Fruit fly (Drosophila melanogaster): Measurements from ENCODE around the gene CG6244.

The CG6244 gene

dm6 chr3L:15815353-15816142 lies 7.4 kb downstream of the CG6244 start (continued):
- peak; percentile 70 for TF ChIP-seq CG17359 (tag; optimal IDR thresholded peaks at IDR 0.05)
- TF ChIP-seq CG17361 (GFP tag; IDR thresholded peaks at IDR 0.05) = peak; percentile 71
- TF ChIP-seq Rfx (GFP tag; IDR thresholded peaks at IDR 0.05) = peak; percentile 63; the same call in 1 of the 2 replicates
- peak; percentile 63 for TF ChIP-seq CG10462 (GFP tag; optimal IDR thresholded peaks at IDR 0.05)
- peak; percentile 54; the same call in 1 of the 2 replicates for TF ChIP-seq sob (GFP tag; IDR thresholded peaks at IDR 0.05)
- TF ChIP-seq NfI (GFP tag; optimal IDR thresholded peaks at IDR 0.05) = peak; percentile 67
- TF ChIP-seq lbe (GFP tag; optimal IDR thresholded peaks at IDR 0.05) = peak; percentile 66
- TF ChIP-seq CG32532 (GFP tag; IDR thresholded peaks at IDR 0.05) = peak; percentile 61; the same call in 1 of the 2 replicates

DNA sequence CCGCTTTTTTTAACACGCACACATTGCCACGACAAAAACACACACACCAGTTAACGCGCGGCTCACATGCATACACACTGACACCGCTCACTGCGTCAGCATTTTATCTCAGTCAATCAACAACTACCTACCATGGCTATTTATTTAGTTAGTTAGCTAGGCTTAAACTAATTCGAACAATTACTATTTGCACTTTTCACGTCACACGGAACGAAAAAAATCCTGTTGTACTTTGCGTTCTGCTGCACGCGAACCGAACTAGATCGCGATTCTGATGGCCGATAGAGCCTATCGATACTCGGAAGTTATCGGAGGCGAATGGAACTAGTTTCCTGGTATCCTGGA lies 8.0 kb downstream of the CG6244 start, which contains the start of gene fwe:
TSS of gene fwe (minus strand) at position 268 of the 345 bp plus-strand sequence.
- TF ChIP-seq CG12219 (GFP tag; optimal IDR thresholded peaks at IDR 0.05) (no peak), Deaf1 (tag; optimal IDR thresholded peaks at IDR 0.05) (no peak), ken (GFP tag; IDR thresholded peaks at IDR 0.05) (no peak), Sin3A (optimal IDR thresholded peaks at IDR 0.05) (peak; percentile 14), sqz (GFP tag; optimal IDR thresholded peaks at IDR 0.05) (no peak), CG10366 (GFP tag; IDR thresholded peaks at IDR 0.05) (no peak), CG15514 (GFP tag; optimal IDR thresholded peaks at IDR 0.05) (peak; percentile 99), CG15073 (GFP tag; optimal IDR thresholded peaks at IDR 0.05) (no peak), Stat92E (GFP tag; optimal IDR thresholded peaks at IDR 0.05) (no peak), CG8281 (tag; optimal IDR thresholded peaks at IDR 0.05) (no peak), CG17802 (tag; optimal IDR thresholded peaks at IDR 0.05) (no peak), gem (tag; optimal IDR thresholded peaks at IDR 0.05) (no peak), CG11456 (GFP tag; IDR thresholded peaks at IDR 0.05) (no peak), trem (tag; optimal IDR thresholded peaks at IDR 0.05) (no peak), ara (GFP tag; IDR thresholded peaks at IDR 0.05) (no peak), CG4424 (GFP tag; optimal IDR thresholded peaks at IDR 0.05) (no peak), CG3065 (GFP tag; optimal IDR thresholded peaks at IDR 0.05) (no peak), Dad (GFP tag; optimal IDR thresholded peaks at IDR 0.05) (no peak), ATbp (GFP tag; optimal IDR thresholded peaks at IDR 0.05) (no peak), cg (GFP tag; optimal IDR thresholded peaks at IDR 0.05) (peak; percentile 46), pnt (GFP tag; optimal IDR thresholded peaks at IDR 0.05) (no peak), tna (GFP tag; IDR thresholded peaks at IDR 0.05; ENCODE audit: partially characterized antibody) (peak; percentile 61), CG7987 (GFP tag; optimal IDR thresholded peaks at IDR 0.05) (no peak), hb (GFP tag; IDR thresholded peaks at IDR 0.05; ENCODE audit: partially characterized antibody) (peak; percentile 9; the same call in 1 of the 3 replicates), Elba2 (GFP tag; optimal IDR thresholded peaks at IDR 0.05) (peak; percentile 80), CG13424 (tag; optimal IDR thresholded peaks at IDR 0.05) (no peak), CG6254 (GFP tag; optimal IDR thresholded peaks at IDR 0.05) (no peak), Xrp1 (GFP tag; IDR thresholded peaks at IDR 0.05) (no peak), CG7357 (GFP tag; IDR thresholded peaks at IDR 0.05) (no peak), jigr1 (GFP tag; IDR thresholded peaks at IDR 0.05) (no peak), hbn (GFP tag; IDR thresholded peaks at IDR 0.05; ENCODE audit: partially characterized antibody) (peak; percentile 23; the same call in 1 of the 2 replicates), CG7745 (tag; optimal IDR thresholded peaks at IDR 0.05) (no peak), CG14050 (GFP tag; IDR thresholded peaks at IDR 0.05) (no peak), CG14860 (GFP tag; IDR thresholded peaks at IDR 0.05; ENCODE audit: partially characterized antibody) (peak; percentile 7; the same call in 2 of the 3 replicates), Sox102F (GFP tag; optimal IDR thresholded peaks at IDR 0.05) (no peak), crc (GFP tag; optimal IDR thresholded peaks at IDR 0.05) (no peak), ap (GFP tag; IDR thresholded peaks at IDR 0.05) (no peak), CG6854 (GFP tag; optimal IDR thresholded peaks at IDR 0.05) (no peak), klu (GFP tag; IDR thresholded peaks at IDR 0.05) (no peak), CHES-1-like (GFP tag; optimal IDR thresholded peaks at IDR 0.05) (no peak)

All from whole organism, embryonic.